Worm (Caenorhabditis elegans): ENCODE measurements around the gene F09F9.1.
A peak's percentile ranks its signal among the peaks of the same experiment; 100 is the strongest.

The F09F9.1 gene

DNA sequence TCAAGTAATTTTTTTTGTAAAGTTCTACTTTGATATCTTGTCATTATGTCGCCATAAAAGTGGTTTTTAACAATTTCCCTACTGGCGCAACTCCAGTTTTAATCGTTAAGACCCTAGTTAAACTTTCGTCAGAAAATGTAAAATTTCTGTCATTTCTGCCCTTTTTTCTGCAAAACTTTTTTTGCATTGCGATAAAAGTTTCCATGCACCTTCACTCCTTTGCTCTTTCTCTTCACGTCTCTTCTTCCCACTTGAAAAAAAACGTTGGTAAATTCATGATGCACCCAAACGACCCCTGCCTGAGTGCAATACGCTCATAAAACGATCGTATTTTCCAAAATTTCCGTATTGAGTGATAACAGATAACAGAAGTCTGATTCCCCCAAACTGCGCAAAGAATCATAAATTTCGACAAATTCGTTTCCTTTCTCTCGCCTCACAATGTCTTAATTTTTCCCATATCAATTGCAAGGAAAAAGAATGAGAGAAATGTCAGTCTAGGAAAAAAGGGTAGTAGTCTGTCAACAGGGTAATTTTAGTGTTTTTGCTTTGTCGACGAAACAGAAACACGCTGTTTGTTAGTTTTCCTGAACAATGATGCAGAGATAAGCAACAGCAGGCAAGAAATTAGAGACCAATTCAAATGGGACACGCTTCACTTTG lies 25.8 kb downstream of the F09F9.1 start:
- TF ChIP-seq flt-1 (GFP tag; IDR thresholded peaks at IDR 0.05), result no peak
- no peak for TF ChIP-seq B0310.2 (tag; optimal IDR thresholded peaks at IDR 0.05)

DNA sequence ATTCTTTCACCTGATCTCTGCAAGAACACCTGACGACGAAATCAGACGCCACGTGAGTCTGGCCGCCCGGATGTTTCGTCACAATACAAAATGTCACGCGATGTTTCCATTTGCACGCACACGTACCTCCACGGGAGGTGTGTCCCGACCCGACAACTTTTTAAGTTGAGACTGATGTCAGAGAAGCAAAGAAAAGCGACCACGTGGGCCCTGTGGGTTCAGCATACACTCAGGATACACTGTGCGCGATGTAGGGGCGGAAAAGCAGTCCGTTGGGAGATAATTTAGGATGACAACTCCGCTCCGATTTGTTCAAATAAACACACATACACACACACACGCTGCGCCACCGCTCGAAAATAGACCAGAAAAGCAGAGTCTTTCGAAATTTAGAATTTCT lies 27.1 kb downstream of the F09F9.1 start:
- TF ChIP-seq hmbx-1 (tag; optimal IDR thresholded peaks at IDR 0.05), result no peak
- TF ChIP-seq hnd-1 (tag; optimal IDR thresholded peaks at IDR 0.05), result no peak
- no peak for TF ChIP-seq pes-1 (GFP tag; IDR thresholded peaks at IDR 0.05)
- no peak for TF ChIP-seq aly-1 (tag; optimal IDR thresholded peaks at IDR 0.05)
- TF ChIP-seq tra-4 (tag; optimal IDR thresholded peaks at IDR 0.05), result no peak
- TF ChIP-seq ceh-36 (tag; optimal IDR thresholded peaks at IDR 0.05), result no peak
- TF ChIP-seq sea-1 (GFP tag; conservative IDR thresholded peaks at IDR 0.05), result no peak
- no peak for TF ChIP-seq hmg-4 (GFP tag; optimal IDR thresholded peaks at IDR 0.05)
- TF ChIP-seq ama-1 (optimal IDR thresholded peaks at IDR 0.05), result no peak
- no peak for TF ChIP-seq ets-7 (tag; optimal IDR thresholded peaks at IDR 0.05)
- no peak for TF ChIP-seq flt-1 (GFP tag; IDR thresholded peaks at IDR 0.05)
- no peak for TF ChIP-seq tbx-37 (GFP tag; conservative IDR thresholded peaks at IDR 0.05)
- no peak for TF ChIP-seq tbx-11 (GFP tag; IDR thresholded peaks at IDR 0.05)
- no peak for TF ChIP-seq ceh-13 (GFP tag; optimal IDR thresholded peaks at IDR 0.05)
- no peak for TF ChIP-seq B0310.2 (tag; optimal IDR thresholded peaks at IDR 0.05)

DNA sequence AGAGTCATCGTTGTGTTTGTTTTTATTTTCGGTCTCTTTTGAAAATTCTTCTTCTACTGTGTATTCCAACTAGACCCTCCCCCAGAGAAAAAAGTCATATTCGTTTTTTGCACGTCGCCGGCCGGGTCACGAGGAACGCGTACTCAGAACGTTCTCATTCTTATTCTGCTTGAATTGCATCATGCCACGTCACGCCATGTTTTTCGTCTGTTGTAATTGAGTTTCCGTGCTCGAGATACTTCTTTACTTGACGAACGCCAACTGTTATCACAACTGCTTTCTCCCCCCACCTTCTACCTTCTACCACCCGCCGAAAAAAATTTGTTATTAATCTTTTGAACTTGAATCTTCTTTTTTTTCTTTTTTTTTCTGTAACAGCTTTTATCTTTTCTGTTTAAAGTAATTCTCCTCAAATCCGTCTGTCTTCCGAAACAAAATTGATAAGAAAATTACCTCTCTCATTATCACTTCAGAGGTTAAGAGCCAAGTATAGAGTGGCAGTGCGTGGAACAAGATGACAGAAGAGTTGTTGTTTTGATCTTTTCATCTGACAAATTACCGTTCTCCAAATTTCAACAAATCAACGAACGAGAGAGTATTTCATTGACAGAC lies 27.6 kb downstream of the F09F9.1 start:
- TF ChIP-seq tbx-11 (GFP tag; IDR thresholded peaks at IDR 0.05), result no peak
- no peak for TF ChIP-seq scrt-1 (GFP tag; IDR thresholded peaks at IDR 0.05)
- no peak for TF ChIP-seq tbx-37 (GFP tag; conservative IDR thresholded peaks at IDR 0.05)
- no peak for TF ChIP-seq F13C5.2 (tag; optimal IDR thresholded peaks at IDR 0.05)
- TF ChIP-seq ama-1 (optimal IDR thresholded peaks at IDR 0.05), result no peak

DNA sequence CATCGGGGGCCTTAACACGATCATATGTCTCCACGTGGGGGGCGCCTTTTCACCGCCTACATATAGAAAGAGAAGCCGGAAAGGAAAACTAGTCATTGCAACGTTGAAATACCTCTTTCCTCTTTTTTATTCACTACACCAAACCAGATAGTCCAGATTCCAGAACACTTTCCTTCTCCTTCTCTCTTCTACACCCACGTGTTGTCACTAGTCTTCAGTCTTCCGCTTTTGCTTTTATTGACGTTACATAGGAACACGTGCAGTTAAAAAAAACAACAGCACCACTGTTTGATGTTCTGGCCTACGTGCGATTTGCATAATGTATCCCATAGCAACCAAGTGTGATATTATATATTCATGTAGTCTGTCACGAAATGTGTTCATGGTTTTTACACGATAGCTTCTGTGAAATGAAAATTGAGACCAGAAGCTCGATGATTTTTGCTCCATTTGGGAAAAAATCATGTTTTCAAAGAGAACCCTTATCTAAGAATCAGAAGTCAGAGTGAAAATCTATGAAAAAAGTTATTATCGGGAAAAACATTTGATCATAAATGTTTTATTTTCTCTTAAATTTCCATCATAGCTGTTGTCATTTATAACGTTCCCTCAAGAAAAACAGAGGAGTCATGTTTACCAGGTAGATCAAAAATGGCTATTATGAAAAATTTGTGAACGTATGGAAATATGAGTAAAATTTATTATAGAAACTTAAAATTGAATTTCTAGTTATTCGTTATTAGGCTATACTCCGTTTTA lies 28.3 kb downstream of the F09F9.1 start:
- no peak for TF ChIP-seq tbx-11 (GFP tag; IDR thresholded peaks at IDR 0.05)
- no peak for TF ChIP-seq F13C5.2 (tag; optimal IDR thresholded peaks at IDR 0.05)
- no peak for TF ChIP-seq scrt-1 (GFP tag; IDR thresholded peaks at IDR 0.05)
- TF ChIP-seq ceh-13 (GFP tag; optimal IDR thresholded peaks at IDR 0.05), result no peak
- TF ChIP-seq sea-1 (GFP tag; conservative IDR thresholded peaks at IDR 0.05), result no peak
- no peak for TF ChIP-seq ceh-36 (tag; optimal IDR thresholded peaks at IDR 0.05)

DNA sequence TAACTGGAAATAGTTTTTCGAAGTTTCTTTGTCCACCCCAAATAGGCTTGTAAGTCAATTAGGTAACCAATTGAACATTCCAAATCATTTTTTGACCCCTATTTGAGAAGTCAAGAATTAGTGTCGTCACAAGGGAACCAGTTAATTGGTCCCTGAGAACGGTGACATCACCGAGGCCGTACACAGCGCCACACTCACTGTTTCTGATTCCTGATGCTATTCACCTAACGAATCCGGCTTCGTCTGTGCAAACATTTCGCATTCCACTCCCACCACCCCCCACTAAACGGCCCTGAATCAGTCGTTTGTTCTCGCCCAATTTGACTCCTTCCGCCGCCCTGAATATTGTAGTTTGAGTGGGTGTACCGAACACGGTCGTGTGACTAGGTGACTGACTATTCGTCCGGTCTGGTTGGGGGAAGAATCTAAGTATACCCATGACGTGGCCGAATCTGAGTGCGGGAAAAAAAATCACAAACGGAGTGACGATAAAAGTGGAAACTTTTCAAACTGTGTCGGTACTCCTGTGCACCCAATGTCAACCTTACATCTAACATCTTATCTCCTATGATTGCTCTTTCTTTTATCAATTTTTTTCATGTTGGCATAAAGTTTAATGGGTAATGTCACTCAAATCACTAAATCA lies 29.1 kb downstream of the F09F9.1 start:
- no peak for TF ChIP-seq hnd-1 (tag; optimal IDR thresholded peaks at IDR 0.05)
- no peak for TF ChIP-seq aly-1 (tag; optimal IDR thresholded peaks at IDR 0.05)
- no peak for TF ChIP-seq flt-1 (GFP tag; IDR thresholded peaks at IDR 0.05)
- TF ChIP-seq B0310.2 (tag; optimal IDR thresholded peaks at IDR 0.05), result no peak
- TF ChIP-seq tbx-11 (GFP tag; IDR thresholded peaks at IDR 0.05), result no peak
- TF ChIP-seq F13C5.2 (tag; optimal IDR thresholded peaks at IDR 0.05), result no peak
- TF ChIP-seq tra-4 (tag; optimal IDR thresholded peaks at IDR 0.05), result no peak
- TF ChIP-seq hmbx-1 (tag; optimal IDR thresholded peaks at IDR 0.05), result no peak
- TF ChIP-seq ama-1 (optimal IDR thresholded peaks at IDR 0.05), result no peak
- TF ChIP-seq pes-1 (GFP tag; IDR thresholded peaks at IDR 0.05), result no peak
- no peak for TF ChIP-seq tbx-37 (GFP tag; conservative IDR thresholded peaks at IDR 0.05)
- no peak for TF ChIP-seq sea-1 (GFP tag; conservative IDR thresholded peaks at IDR 0.05)
- TF ChIP-seq ceh-36 (tag; optimal IDR thresholded peaks at IDR 0.05), result no peak
- TF ChIP-seq scrt-1 (GFP tag; IDR thresholded peaks at IDR 0.05), result no peak
- TF ChIP-seq ets-7 (tag; optimal IDR thresholded peaks at IDR 0.05), result no peak
- no peak for TF ChIP-seq ceh-13 (GFP tag; optimal IDR thresholded peaks at IDR 0.05)
- no peak for TF ChIP-seq hmg-4 (GFP tag; optimal IDR thresholded peaks at IDR 0.05)

DNA sequence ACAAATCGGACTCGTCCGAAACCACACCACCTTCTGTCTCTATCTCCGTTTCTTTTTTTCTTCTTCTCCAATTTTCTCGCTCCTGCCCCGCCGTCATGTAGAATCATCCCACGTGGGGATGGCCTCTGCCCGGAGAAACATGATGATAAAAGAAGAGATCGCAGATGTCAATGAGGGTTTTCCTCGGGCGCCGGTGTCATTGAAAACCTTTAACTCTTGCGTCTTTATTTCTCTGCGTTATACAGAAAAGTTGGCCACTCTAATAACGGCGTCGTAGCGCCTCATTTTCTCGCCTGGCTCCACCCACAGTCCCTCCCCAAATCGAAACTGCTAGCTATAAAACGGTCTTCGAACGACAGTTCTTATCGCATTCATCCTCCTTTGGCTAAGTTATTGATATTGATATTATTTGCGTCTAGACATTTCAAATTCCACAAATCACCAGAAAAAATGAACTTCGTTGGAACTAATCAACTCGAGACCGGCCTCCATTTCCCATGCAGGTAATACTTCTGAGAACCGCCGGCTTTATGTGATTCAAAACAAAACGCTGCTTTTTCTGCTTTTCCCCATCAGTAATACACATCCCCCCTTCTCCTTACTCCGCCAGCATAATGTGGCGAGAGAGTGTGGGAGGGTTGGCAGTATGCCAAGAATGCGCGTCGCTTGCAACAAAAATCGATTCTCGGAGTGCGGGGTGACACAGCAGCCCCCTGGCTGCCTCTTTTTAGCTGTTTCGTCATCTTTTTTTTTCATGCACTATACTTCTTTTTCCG lies 30.1 kb downstream of the F09F9.1 start:
- TF ChIP-seq F13C5.2 (tag; optimal IDR thresholded peaks at IDR 0.05) (peak; percentile 31), ceh-36 (tag; optimal IDR thresholded peaks at IDR 0.05) (no peak), tbx-11 (GFP tag; IDR thresholded peaks at IDR 0.05) (peak; percentile 54; the same call in 1 of the 2 replicates)

DNA sequence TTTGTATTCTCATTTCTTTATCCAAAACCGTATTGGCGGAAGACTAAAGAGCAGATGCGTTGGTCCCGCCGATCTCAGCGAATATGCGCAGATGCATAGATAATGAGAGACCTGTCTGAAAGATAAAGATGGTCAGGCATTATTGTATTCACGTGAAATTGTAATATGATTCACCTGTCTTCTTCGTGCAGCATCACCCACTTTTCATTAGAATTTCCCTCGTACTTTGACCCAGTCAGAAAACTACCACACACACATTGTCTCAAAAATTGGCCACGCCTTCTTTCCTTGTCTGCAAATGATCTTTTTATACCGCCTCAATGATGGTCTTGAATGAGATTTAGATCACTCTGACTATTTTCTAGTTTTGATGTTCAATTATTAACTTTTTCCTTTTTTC lies 30.9 kb downstream of the F09F9.1 start:
- no peak for TF ChIP-seq sea-1 (GFP tag; conservative IDR thresholded peaks at IDR 0.05)
- no peak for TF ChIP-seq tra-4 (tag; optimal IDR thresholded peaks at IDR 0.05)
- no peak for TF ChIP-seq aly-1 (tag; optimal IDR thresholded peaks at IDR 0.05)
- TF ChIP-seq hmbx-1 (tag; optimal IDR thresholded peaks at IDR 0.05), result no peak
- no peak for TF ChIP-seq hnd-1 (tag; optimal IDR thresholded peaks at IDR 0.05)
- TF ChIP-seq F13C5.2 (tag; optimal IDR thresholded peaks at IDR 0.05), result no peak
- TF ChIP-seq scrt-1 (GFP tag; IDR thresholded peaks at IDR 0.05), result no peak
- no peak for TF ChIP-seq ama-1 (optimal IDR thresholded peaks at IDR 0.05)
- TF ChIP-seq B0310.2 (tag; optimal IDR thresholded peaks at IDR 0.05), result no peak
- no peak for TF ChIP-seq tbx-11 (GFP tag; IDR thresholded peaks at IDR 0.05)
- no peak for TF ChIP-seq pes-1 (GFP tag; IDR thresholded peaks at IDR 0.05)
- no peak for TF ChIP-seq ets-7 (tag; optimal IDR thresholded peaks at IDR 0.05)

Data from whole organism, early embryonic.